Worm (Caenorhabditis elegans): ENCODE results near the gene lipl-1.

lipl-1 gene

DNA sequence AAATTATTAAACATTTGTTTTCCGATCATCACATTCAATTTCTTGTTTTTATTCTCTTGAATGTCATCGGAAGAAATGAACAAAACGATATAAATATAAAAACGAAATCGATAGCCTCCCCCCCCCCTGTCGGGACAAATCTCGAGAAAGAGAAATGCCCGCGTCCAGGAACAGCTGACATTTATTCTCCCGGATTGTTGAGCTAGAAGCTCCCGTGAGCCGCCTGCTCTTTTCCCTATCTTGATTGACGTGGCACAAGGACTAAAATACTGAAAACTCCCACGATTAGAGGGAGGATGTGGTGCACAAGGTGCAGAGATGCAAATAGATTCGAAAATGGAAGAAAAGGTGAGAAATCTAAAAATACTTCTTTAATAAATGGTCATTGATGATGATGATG, 22.9 kb upstream of the lipl-1 start:
- TF ChIP-seq unc-120 (tag; optimal IDR thresholded peaks at IDR 0.05; ENCODE audit: poor library complexity, severe bottlenecking): peak; percentile 57
- no peak for TF ChIP-seq M03D4.4 (tag; optimal IDR thresholded peaks at IDR 0.05)
- TF ChIP-seq bed-3 (GFP tag; optimal IDR thresholded peaks at IDR 0.05): no peak
- peak; percentile 15 for TF ChIP-seq mls-2 (tag; optimal IDR thresholded peaks at IDR 0.05)
- no peak for TF ChIP-seq ceh-43 (GFP tag; optimal IDR thresholded peaks at IDR 0.05)
- peak; percentile 95 for TF ChIP-seq hlh-1 (tag; optimal IDR thresholded peaks at IDR 0.05)
- no peak for TF ChIP-seq mep-1 (tag; optimal IDR thresholded peaks at IDR 0.05)
- no peak for TF ChIP-seq nhr-12 (tag; optimal IDR thresholded peaks at IDR 0.05)
- TF ChIP-seq snpc-4 (tag; optimal IDR thresholded peaks at IDR 0.05): no peak
- peak; percentile 80 for TF ChIP-seq unc-62 (GFP tag; optimal IDR thresholded peaks at IDR 0.05)
- no peak for TF ChIP-seq ham-2 (GFP tag; optimal IDR thresholded peaks at IDR 0.05)
- no peak for TF ChIP-seq nhr-2 (tag; optimal IDR thresholded peaks at IDR 0.05)
- no peak for TF ChIP-seq ces-1 (GFP tag; optimal IDR thresholded peaks at IDR 0.05)
- TF ChIP-seq lin-13 (tag; optimal IDR thresholded peaks at IDR 0.05): no peak

DNA sequence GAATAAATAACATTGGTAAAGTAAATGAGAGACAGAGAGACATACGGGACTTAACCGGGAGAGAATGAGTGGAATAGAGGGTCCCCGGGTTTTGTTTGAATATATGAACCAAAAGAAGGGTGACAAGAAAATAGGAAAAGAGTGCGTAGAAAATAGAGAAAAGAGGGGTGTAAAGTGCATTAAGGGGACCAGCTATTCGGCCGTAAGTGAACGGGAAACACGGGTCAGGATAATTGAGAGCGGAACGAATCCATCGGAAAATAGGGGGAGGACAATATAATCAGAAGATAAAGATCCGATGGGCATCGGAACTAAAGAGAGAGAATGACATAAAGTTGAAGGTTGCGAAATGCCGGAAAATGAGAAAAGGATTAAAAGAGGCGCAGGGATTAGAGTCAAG, 22.4 kb upstream of the lipl-1 start:
- TF ChIP-seq mep-1 (tag; optimal IDR thresholded peaks at IDR 0.05) (peak; percentile 73), nhr-2 (tag; optimal IDR thresholded peaks at IDR 0.05) (peak; percentile 24), flh-1 (GFP tag; optimal IDR thresholded peaks at IDR 0.05) (no peak), elt-3 (tag; optimal IDR thresholded peaks at IDR 0.05) (no peak), drap-1 (GFP tag; optimal IDR thresholded peaks at IDR 0.05) (no peak), ces-1 (GFP tag; optimal IDR thresholded peaks at IDR 0.05) (peak; percentile 95), hlh-1 (tag; optimal IDR thresholded peaks at IDR 0.05) (peak; percentile 35), elt-1 (tag; optimal IDR thresholded peaks at IDR 0.05; ENCODE audit: borderline replicate concordance, insufficient read depth) (peak; percentile 50), ham-2 (GFP tag; optimal IDR thresholded peaks at IDR 0.05) (peak; percentile 40)

DNA sequence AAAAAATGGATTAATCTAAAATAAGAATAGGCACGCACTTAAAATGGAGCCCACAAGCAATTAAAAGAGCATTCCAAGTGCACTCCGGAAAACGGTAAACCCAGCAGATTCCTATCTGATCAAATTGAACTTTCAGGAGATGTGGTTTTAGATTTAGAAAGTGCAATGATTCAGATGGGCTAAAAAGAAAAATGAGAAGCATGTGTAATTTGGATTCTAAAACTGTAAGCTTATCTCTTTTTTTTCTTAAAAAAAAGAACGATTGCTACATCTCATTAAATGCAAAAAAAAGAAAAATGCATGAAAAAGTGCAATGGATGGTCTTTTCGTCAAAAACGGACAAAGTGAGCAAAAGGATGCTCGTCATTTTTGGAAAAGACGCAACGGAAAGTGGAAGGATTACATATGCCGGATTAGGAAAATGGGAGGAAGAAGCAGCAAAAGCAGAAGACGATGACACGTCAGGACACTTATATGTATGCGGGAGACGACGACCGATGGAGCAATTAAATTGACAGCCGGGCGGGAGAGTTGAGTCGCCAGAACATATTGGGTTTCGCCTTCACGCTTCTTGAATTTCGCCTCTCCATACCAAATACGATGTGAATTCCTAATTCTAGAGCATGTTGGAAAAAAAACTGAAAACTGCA, 21.1 kb upstream of the lipl-1 start:
- TF ChIP-seq unc-120 (tag; optimal IDR thresholded peaks at IDR 0.05; ENCODE audit: poor library complexity, severe bottlenecking): no peak
- no peak for TF ChIP-seq sem-2 (GFP tag; optimal IDR thresholded peaks at IDR 0.05)
- TF ChIP-seq mls-2 (tag; optimal IDR thresholded peaks at IDR 0.05): no peak
- TF ChIP-seq ces-1 (GFP tag; optimal IDR thresholded peaks at IDR 0.05): peak; percentile 58
- no peak for TF ChIP-seq M03D4.4 (tag; optimal IDR thresholded peaks at IDR 0.05)
- no peak for TF ChIP-seq nhr-28 (tag; optimal IDR thresholded peaks at IDR 0.05)
- TF ChIP-seq elt-3 (tag; optimal IDR thresholded peaks at IDR 0.05): no peak
- no peak for TF ChIP-seq drap-1 (GFP tag; optimal IDR thresholded peaks at IDR 0.05)
- no peak for TF ChIP-seq nhr-237 (tag; optimal IDR thresholded peaks at IDR 0.05)
- TF ChIP-seq unc-62 (GFP tag; optimal IDR thresholded peaks at IDR 0.05): peak; percentile 53
- TF ChIP-seq ztf-11 (tag; optimal IDR thresholded peaks at IDR 0.05): no peak
- TF ChIP-seq flh-1 (GFP tag; optimal IDR thresholded peaks at IDR 0.05): no peak
- no peak for TF ChIP-seq cnd-1 (tag; optimal IDR thresholded peaks at IDR 0.05)
- TF ChIP-seq zip-8 (tag; optimal IDR thresholded peaks at IDR 0.05): no peak
- no peak for TF ChIP-seq mep-1 (tag; optimal IDR thresholded peaks at IDR 0.05)
- no peak for TF ChIP-seq sptf-1 (tag; optimal IDR thresholded peaks at IDR 0.05)

DNA sequence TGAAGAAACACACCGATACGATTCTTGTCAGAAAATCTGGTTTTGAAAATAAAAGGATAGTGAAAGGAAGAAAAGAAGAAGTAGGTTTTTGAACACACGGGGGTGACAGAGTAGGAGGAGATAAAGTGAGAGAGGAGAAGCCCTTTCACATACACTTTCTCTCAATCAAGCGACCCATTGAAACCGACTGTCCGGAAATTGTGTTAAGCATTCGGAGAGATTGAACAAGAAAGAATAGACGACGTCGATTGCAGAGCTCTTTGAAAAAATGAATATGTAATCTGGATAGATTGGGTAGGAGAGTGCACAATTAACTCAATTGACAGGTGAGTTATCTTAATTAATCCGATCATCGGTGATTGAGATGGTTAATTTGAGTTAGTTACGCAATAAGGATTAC, 18.5 kb upstream of the lipl-1 start:
- TF ChIP-seq ces-1 (GFP tag; optimal IDR thresholded peaks at IDR 0.05) (peak; percentile 89), lin-13 (tag; optimal IDR thresholded peaks at IDR 0.05) (no peak)

DNA sequence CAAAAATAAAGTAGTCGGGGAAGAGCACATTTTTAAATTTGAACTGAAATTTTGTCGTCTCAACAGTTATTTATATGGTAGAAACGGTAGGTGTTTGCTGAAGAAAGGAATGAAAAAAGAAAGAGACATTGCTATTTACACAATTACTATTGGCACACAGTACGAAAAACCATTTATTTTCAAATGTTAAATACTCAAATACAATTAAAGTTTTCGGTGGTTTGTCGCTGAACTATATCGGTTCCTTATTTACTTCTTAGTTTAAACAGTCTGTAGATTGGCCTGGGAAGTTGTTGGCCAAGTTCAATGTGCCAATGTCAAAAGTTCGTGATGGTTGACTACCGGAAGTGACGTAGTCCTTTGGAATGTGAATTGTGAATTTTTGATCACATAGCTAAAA, 15.7 kb upstream of the lipl-1 start, which contains the start of gene ttr-27:
ttr-27 (minus strand) TSS at position 45 of the 400 bp plus-strand sequence.
- TF ChIP-seq blmp-1 (tag; optimal IDR thresholded peaks at IDR 0.05) (no peak), tbx-8 (GFP tag; optimal IDR thresholded peaks at IDR 0.05) (no peak), sptf-1 (tag; optimal IDR thresholded peaks at IDR 0.05) (no peak), ceh-39 (tag; optimal IDR thresholded peaks at IDR 0.05) (no peak), mls-2 (tag; optimal IDR thresholded peaks at IDR 0.05) (no peak), hlh-1 (tag; optimal IDR thresholded peaks at IDR 0.05) (no peak), unc-120 (tag; optimal IDR thresholded peaks at IDR 0.05; ENCODE audit: poor library complexity, severe bottlenecking) (no peak), unc-62 (GFP tag; optimal IDR thresholded peaks at IDR 0.05) (no peak), M03D4.4 (tag; optimal IDR thresholded peaks at IDR 0.05) (no peak)

DNA sequence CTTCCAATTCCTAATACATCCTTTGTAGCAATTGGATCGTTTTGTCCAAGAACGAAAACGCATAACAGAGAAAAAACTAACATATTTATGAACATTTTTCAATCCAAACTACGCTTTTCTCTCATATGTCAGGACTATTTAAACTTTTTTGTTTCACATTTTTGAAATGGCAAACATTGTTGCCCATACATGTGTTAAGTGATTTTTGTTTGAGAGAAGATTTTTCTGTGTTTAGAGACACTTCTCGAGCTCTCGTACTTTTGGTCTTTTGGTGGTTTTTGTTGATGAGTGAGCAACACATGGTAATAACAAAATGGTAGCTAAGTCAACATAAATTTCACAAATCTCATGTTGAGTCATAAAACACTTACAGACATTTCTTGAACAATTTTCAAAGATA, 14.7 kb upstream of the lipl-1 start, which contains the start of gene ttr-28:
ttr-28 (minus strand) TSS at position 101 of the 400 bp plus-strand sequence.
- TF ChIP-seq lin-32 (GFP tag; optimal IDR thresholded peaks at IDR 0.05) (no peak), ceh-43 (GFP tag; optimal IDR thresholded peaks at IDR 0.05) (no peak), bed-3 (GFP tag; optimal IDR thresholded peaks at IDR 0.05) (no peak), mls-2 (tag; optimal IDR thresholded peaks at IDR 0.05) (no peak), ces-1 (GFP tag; optimal IDR thresholded peaks at IDR 0.05) (no peak), nhr-76 (tag; optimal IDR thresholded peaks at IDR 0.05) (no peak), elt-1 (tag; optimal IDR thresholded peaks at IDR 0.05; ENCODE audit: borderline replicate concordance, insufficient read depth) (no peak), nhr-2 (tag; optimal IDR thresholded peaks at IDR 0.05) (no peak), pha-4 (tag; optimal IDR thresholded peaks at IDR 0.05) (no peak), drap-1 (GFP tag; optimal IDR thresholded peaks at IDR 0.05) (no peak)

Data from whole organism, mixed stage, embryonic.